Fruit fly (Drosophila melanogaster) whole organism, adult: ENCODE data around the gene CG31365.

Source experiments
- CG12768 ChIP-seq: fragments of 200-800 bp; sonication (Bioruptor generic); optimal IDR thresholded peaks from 2 replicates; lab custom pipeline; 2017; ENCODE audit warnings: missing biosample characterization, missing genetic modification characterization, mild to moderate bottlenecking, moderate library complexity, missing genetic modification reagents
- Crg-1 ChIP-seq: fragments of 200-800 bp; sonication (Bioruptor generic); optimal IDR thresholded peaks from 2 replicates; lab custom pipeline; 2016; ENCODE audit warnings: missing biosample characterization, missing genetic modification characterization
- kay ChIP-seq: fragments of 200-800 bp; sonication (Bioruptor generic); peaks from one replicate; lab custom pipeline; 2016; ENCODE audit warnings: missing biosample characterization, missing genetic modification characterization, borderline replicate concordance

- TF ChIP-seq CG12768 (GFP tag; lab: Kevin White, UChicago) (no peak), kay (GFP tag; lab: Kevin White, UChicago) (no peak), Crg-1 (GFP tag; lab: Kevin White, UChicago) (no peak)
These were observed 5.3 kb downstream of the CG31365 start for dm6 chr3R:23120933-23121332.
